Worm (Caenorhabditis elegans): ENCODE data around the gene Y54H5A.2.

DNA sequence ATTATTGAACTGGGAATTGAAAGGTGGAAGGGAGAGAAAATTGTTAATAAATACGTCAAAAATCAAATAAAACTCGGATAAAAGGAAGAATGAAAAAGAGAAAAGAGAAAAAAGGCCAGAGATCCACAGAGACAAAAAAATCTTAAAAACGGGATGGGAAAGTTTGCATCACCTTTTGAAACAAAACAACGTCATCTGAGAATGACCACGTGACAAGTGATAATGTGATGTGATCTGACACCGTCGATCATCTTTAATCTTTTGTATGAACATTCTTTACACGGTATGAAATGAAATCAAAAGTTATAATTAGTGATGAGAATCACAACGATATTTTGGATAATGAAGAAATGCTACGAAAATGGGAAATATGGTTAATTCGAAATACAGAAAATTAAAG, 16.4 kb upstream of the Y54H5A.2 start:
- TF ChIP-seq tra-4 (tag; optimal IDR thresholded peaks at IDR 0.05) (no peak), ama-1 (optimal IDR thresholded peaks at IDR 0.05) (no peak), B0310.2 (tag; optimal IDR thresholded peaks at IDR 0.05) (no peak), tbx-11 (GFP tag; IDR thresholded peaks at IDR 0.05) (no peak), pes-1 (GFP tag; IDR thresholded peaks at IDR 0.05) (no peak), aly-1 (tag; optimal IDR thresholded peaks at IDR 0.05) (no peak), flt-1 (GFP tag; IDR thresholded peaks at IDR 0.05) (no peak), hnd-1 (tag; optimal IDR thresholded peaks at IDR 0.05) (no peak), hmbx-1 (tag; optimal IDR thresholded peaks at IDR 0.05) (no peak), ets-7 (tag; optimal IDR thresholded peaks at IDR 0.05) (no peak), tbx-37 (GFP tag; conservative IDR thresholded peaks at IDR 0.05) (no peak), hmg-4 (GFP tag; optimal IDR thresholded peaks at IDR 0.05) (no peak)

Measured in whole organism, early embryonic.